ENCODE assay signal across 1 fruit fly cellular context in the genomic region with DNA sequence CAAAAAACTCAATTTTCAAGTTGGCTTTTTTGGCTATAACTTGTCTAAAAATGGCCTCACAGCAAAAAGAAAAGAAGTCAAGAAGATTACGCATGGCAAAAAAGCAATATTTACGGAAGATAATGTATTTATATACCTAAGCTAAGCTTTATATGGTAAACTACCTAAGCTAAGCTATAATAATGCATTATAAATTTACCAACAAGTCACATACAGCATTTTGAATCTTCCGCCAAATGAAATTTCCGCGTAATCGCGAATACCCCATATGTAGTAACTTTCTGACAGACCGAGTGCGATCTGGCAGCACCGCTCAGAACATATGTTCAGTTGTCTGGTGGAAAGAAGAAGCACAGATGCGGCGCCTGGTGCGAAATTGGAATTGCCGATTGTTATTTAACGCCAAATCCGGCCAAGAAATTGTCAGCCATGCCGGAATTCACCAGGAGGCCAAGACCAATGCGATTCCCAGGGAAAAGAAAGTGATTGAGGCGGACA.
TF ChIP-seq lines count a peak whose summit lies in the region.

sicily (plus strand) TSS at position 51 of the 498 bp plus-strand sequence.

TF ChIP-seq in whole organism, embryonic, 481 proteins besides CTCF, POLR2A, EP300 and RAD21 (continued from another document):
- TF ChIP-seq CG13624 (GFP tag; optimal IDR thresholded peaks at IDR 0.05; lab: Kevin White, UChicago) = no peak
- no peak for TF ChIP-seq zen2 (GFP tag; IDR thresholded peaks at IDR 0.05; lab: Robert Waterston, UW; ENCODE audit: partially characterized antibody)
- TF ChIP-seq zfh1 (GFP tag; IDR thresholded peaks at IDR 0.05; lab: Robert Waterston, UW) = peak; percentile 34; the same call in 1 of the 3 replicates
- peak; percentile 12 for TF ChIP-seq YL-1 (GFP tag; optimal IDR thresholded peaks at IDR 0.05; lab: Kevin White, UChicago)
- no peak for TF ChIP-seq CG2678 (tag; optimal IDR thresholded peaks at IDR 0.05; lab: Kevin White, UChicago)
- TF ChIP-seq Drgx (GFP tag; IDR thresholded peaks at IDR 0.05; lab: Robert Waterston, UW) = no peak
- TF ChIP-seq Scr (GFP tag; IDR thresholded peaks at IDR 0.05; lab: Robert Waterston, UW; ENCODE audit: partially characterized antibody) = no peak
- TF ChIP-seq Usf (GFP tag; optimal IDR thresholded peaks at IDR 0.05; lab: Kevin White, UChicago) = no peak
- no peak for TF ChIP-seq NfI (GFP tag; optimal IDR thresholded peaks at IDR 0.05; lab: Kevin White, UChicago)
- no peak for TF ChIP-seq ci (GFP tag; IDR thresholded peaks at IDR 0.05; lab: Robert Waterston, UW)
- no peak for TF ChIP-seq Mes4 (GFP tag; optimal IDR thresholded peaks at IDR 0.05; lab: Kevin White, UChicago)
- TF ChIP-seq HHEX (GFP tag; optimal IDR thresholded peaks at IDR 0.05; lab: Kevin White, UChicago) = no peak
- no peak for TF ChIP-seq chn (GFP tag; optimal IDR thresholded peaks at IDR 0.05; lab: Kevin White, UChicago)
- peak; percentile 26 for TF ChIP-seq CG30020 (tag; optimal IDR thresholded peaks at IDR 0.05; lab: Kevin White, UChicago)
- no peak for TF ChIP-seq CG3838 (GFP tag; optimal IDR thresholded peaks at IDR 0.05; lab: Kevin White, UChicago)
- no peak for TF ChIP-seq CG10209 (GFP tag; optimal IDR thresholded peaks at IDR 0.05; lab: Kevin White, UChicago)
- TF ChIP-seq Pdp1 (GFP tag; optimal IDR thresholded peaks at IDR 0.05; lab: Kevin White, UChicago) = peak in 1 of 2 experiments; percentile 66
- no peak for TF ChIP-seq CG18764 (GFP tag; optimal IDR thresholded peaks at IDR 0.05; lab: Kevin White, UChicago)
- no peak for TF ChIP-seq ATbp (GFP tag; optimal IDR thresholded peaks at IDR 0.05; lab: Kevin White, UChicago)
- peak; percentile 29 for TF ChIP-seq Sry-β (GFP tag; optimal IDR thresholded peaks at IDR 0.05; lab: Kevin White, UChicago)
- peak; percentile 32 for TF ChIP-seq HmgZ (tag; optimal IDR thresholded peaks at IDR 0.05; lab: Kevin White, UChicago)
- TF ChIP-seq CG9797 (GFP tag; optimal IDR thresholded peaks at IDR 0.05; lab: Kevin White, UChicago) = peak; percentile 25
- TF ChIP-seq Xrp1 (GFP tag; IDR thresholded peaks at IDR 0.05; lab: Robert Waterston, UW) = no peak
- TF ChIP-seq en (GFP tag; optimal IDR thresholded peaks at IDR 0.05; lab: Kevin White, UChicago) = no peak
- peak; percentile 100 for TF ChIP-seq wek (GFP tag; optimal IDR thresholded peaks at IDR 0.05; lab: Kevin White, UChicago)
- TF ChIP-seq prd (optimal IDR thresholded peaks at IDR 0.05; lab: Kevin White, UChicago) = no peak
- TF ChIP-seq prd (GFP tag; IDR thresholded peaks at IDR 0.05; lab: Robert Waterston, UW) = no peak
- TF ChIP-seq E2f1 (GFP tag; IDR thresholded peaks at IDR 0.05; lab: Robert Waterston, UW) = no peak
- TF ChIP-seq row (GFP tag; IDR thresholded peaks at IDR 0.05; lab: Robert Waterston, UW) = peak; percentile 63; the same call in 2 of the 3 replicates
- peak; percentile 34 for TF ChIP-seq trem (tag; optimal IDR thresholded peaks at IDR 0.05; lab: Kevin White, UChicago)
- TF ChIP-seq CG8089 (GFP tag; optimal IDR thresholded peaks at IDR 0.05; lab: Kevin White, UChicago) = no peak
- peak; percentile 35; the same call in 1 of the 2 replicates for TF ChIP-seq CG3847 (GFP tag; IDR thresholded peaks at IDR 0.05; lab: Robert Waterston, UW)
- TF ChIP-seq CG7987 (GFP tag; optimal IDR thresholded peaks at IDR 0.05; lab: Kevin White, UChicago) = peak; percentile 1
- TF ChIP-seq Myb (GFP tag; optimal IDR thresholded peaks at IDR 0.05; lab: Kevin White, UChicago) = no peak
- TF ChIP-seq bbx (GFP tag; IDR thresholded peaks at IDR 0.05; lab: Robert Waterston, UW; ENCODE audit: partially characterized antibody) = peak; percentile 42
- no peak for TF ChIP-seq HLH4C (GFP tag; IDR thresholded peaks at IDR 0.05; lab: Robert Waterston, UW; ENCODE audit: partially characterized antibody)
- TF ChIP-seq CG34422 (GFP tag; IDR thresholded peaks at IDR 0.05; lab: Robert Waterston, UW) = peak; percentile 26; the same call in 1 of the 3 replicates
- no peak for TF ChIP-seq knrl (GFP tag; IDR thresholded peaks at IDR 0.05; lab: Robert Waterston, UW; ENCODE audit: partially characterized antibody)
- peak; percentile 69 to 95 for TF ChIP-seq crp (GFP tag; optimal IDR thresholded peaks at IDR 0.05; lab: Kevin White, UChicago)
- TF ChIP-seq CG2129 (GFP tag; IDR thresholded peaks at IDR 0.05; lab: Robert Waterston, UW; ENCODE audit: partially characterized antibody) = no peak
- TF ChIP-seq chm (GFP tag; IDR thresholded peaks at IDR 0.05; lab: Robert Waterston, UW) = no peak
- TF ChIP-seq cad (GFP tag; optimal IDR thresholded peaks at IDR 0.05; lab: Kevin White, UChicago) = no peak
- peak; percentile 45 for TF ChIP-seq Dref (GFP tag; IDR thresholded peaks at IDR 0.05; lab: Robert Waterston, UW)
- no peak for TF ChIP-seq CG12155 (GFP tag; optimal IDR thresholded peaks at IDR 0.05; lab: Kevin White, UChicago)
- no peak for TF ChIP-seq CG6175 (GFP tag; IDR thresholded peaks at IDR 0.05; lab: Robert Waterston, UW)
- TF ChIP-seq Six4 (GFP tag; optimal IDR thresholded peaks at IDR 0.05; lab: Kevin White, UChicago) = no peak
- no peak for TF ChIP-seq Mad (GFP tag; optimal IDR thresholded peaks at IDR 0.05; lab: Kevin White, UChicago)
- no peak for TF ChIP-seq CG10565 (GFP tag; optimal IDR thresholded peaks at IDR 0.05; lab: Kevin White, UChicago)
- TF ChIP-seq btn (GFP tag; optimal IDR thresholded peaks at IDR 0.05; lab: Kevin White, UChicago) = no peak
- no peak for TF ChIP-seq CG6272 (GFP tag; IDR thresholded peaks at IDR 0.05; lab: Robert Waterston, UW)
- no peak for TF ChIP-seq CG12071 (GFP tag; optimal IDR thresholded peaks at IDR 0.05; lab: Kevin White, UChicago)
- TF ChIP-seq unc-4 (GFP tag; IDR thresholded peaks at IDR 0.05; lab: Robert Waterston, UW; ENCODE audit: partially characterized antibody) = peak; percentile 38; the same call in 1 of the 2 replicates
- no peak for TF ChIP-seq dan (GFP tag; IDR thresholded peaks at IDR 0.05; lab: Robert Waterston, UW)
- TF ChIP-seq grn (GFP tag; optimal IDR thresholded peaks at IDR 0.05; lab: Kevin White, UChicago) = no peak
- TF ChIP-seq crol (GFP tag; IDR thresholded peaks at IDR 0.05; lab: Robert Waterston, UW) = no peak
- TF ChIP-seq Rx (GFP tag; IDR thresholded peaks at IDR 0.05; lab: Robert Waterston, UW) = no peak
- TF ChIP-seq sug (tag; optimal IDR thresholded peaks at IDR 0.05; lab: Kevin White, UChicago) = no peak
- TF ChIP-seq CG11723 (GFP tag; optimal IDR thresholded peaks at IDR 0.05; lab: Kevin White, UChicago) = no peak
- TF ChIP-seq seq (GFP tag; IDR thresholded peaks at IDR 0.05; lab: Robert Waterston, UW) = no peak
- TF ChIP-seq Rfx (GFP tag; IDR thresholded peaks at IDR 0.05; lab: Robert Waterston, UW) = no peak
- no peak for TF ChIP-seq PHDP (tag; optimal IDR thresholded peaks at IDR 0.05; lab: Kevin White, UChicago)
- no peak for TF ChIP-seq scrt (GFP tag; optimal IDR thresholded peaks at IDR 0.05; lab: Kevin White, UChicago)
- TF ChIP-seq sob (GFP tag; IDR thresholded peaks at IDR 0.05; lab: Robert Waterston, UW) = no peak
- no peak for TF ChIP-seq CG12104 (GFP tag; optimal IDR thresholded peaks at IDR 0.05; lab: Kevin White, UChicago)
- TF ChIP-seq twi (tag; optimal IDR thresholded peaks at IDR 0.05; lab: Kevin White, UChicago) = peak; percentile 41
- no peak for TF ChIP-seq CG4282 (GFP tag; optimal IDR thresholded peaks at IDR 0.05; lab: Kevin White, UChicago)
- no peak for TF ChIP-seq br (optimal IDR thresholded peaks at IDR 0.05; lab: Kevin White, UChicago)
- no peak for TF ChIP-seq rib (GFP tag; IDR thresholded peaks at IDR 0.05; lab: Robert Waterston, UW)
- no peak for TF ChIP-seq CG15696 (tag; optimal IDR thresholded peaks at IDR 0.05; lab: Kevin White, UChicago)
- TF ChIP-seq slou (GFP tag; optimal IDR thresholded peaks at IDR 0.05; lab: Kevin White, UChicago) = no peak
- no peak for TF ChIP-seq Sox100B (GFP tag; optimal IDR thresholded peaks at IDR 0.05; lab: Kevin White, UChicago)
- TF ChIP-seq CG32532 (GFP tag; IDR thresholded peaks at IDR 0.05; lab: Robert Waterston, UW) = peak; percentile 23; the same call in 1 of the 2 replicates
- no peak for TF ChIP-seq fd102C (GFP tag; optimal IDR thresholded peaks at IDR 0.05; lab: Kevin White, UChicago)
- TF ChIP-seq CG34224 (GFP tag; IDR thresholded peaks at IDR 0.05; lab: Robert Waterston, UW; ENCODE audit: partially characterized antibody) = peak; percentile 54; the same call in 1 of the 3 replicates
- peak; percentile 65 for TF ChIP-seq sens (GFP tag; lab: Kevin White, UChicago)
- peak; percentile 42 for TF ChIP-seq Sry-δ (GFP tag; optimal IDR thresholded peaks at IDR 0.05; lab: Kevin White, UChicago)
- no peak for TF ChIP-seq trh (GFP tag; optimal IDR thresholded peaks at IDR 0.05; lab: Kevin White, UChicago)
- TF ChIP-seq Optix (GFP tag; IDR thresholded peaks at IDR 0.05; lab: Robert Waterston, UW) = no peak
- no peak for TF ChIP-seq CG33213 (GFP tag; optimal IDR thresholded peaks at IDR 0.05; lab: Kevin White, UChicago)
- TF ChIP-seq CG17385 (GFP tag; optimal IDR thresholded peaks at IDR 0.05; lab: Kevin White, UChicago) = peak; percentile 96
- TF ChIP-seq pho (GFP tag; optimal IDR thresholded peaks at IDR 0.05; lab: Kevin White, UChicago) = no peak
- no peak for TF ChIP-seq ssp (GFP tag; IDR thresholded peaks at IDR 0.05; lab: Robert Waterston, UW)
- TF ChIP-seq CG4404 (GFP tag; IDR thresholded peaks at IDR 0.05; lab: Robert Waterston, UW) = no peak
- TF ChIP-seq Nf-YB (GFP tag; optimal IDR thresholded peaks at IDR 0.05; lab: Kevin White, UChicago) = no peak
- 0 out of 2 replicates have a peak, but pooled peaks have one; percentile 18 for TF ChIP-seq hbn (GFP tag; IDR thresholded peaks at IDR 0.05; lab: Robert Waterston, UW; ENCODE audit: partially characterized antibody)
- no peak for TF ChIP-seq ems (GFP tag; optimal IDR thresholded peaks at IDR 0.05; lab: Kevin White, UChicago)
- TF ChIP-seq Med (GFP tag; lab: Kevin White, UChicago) = peak; percentile 80
- no peak for TF ChIP-seq CG15011 (GFP tag; optimal IDR thresholded peaks at IDR 0.05; lab: Kevin White, UChicago)
- 0 out of 2 replicates have a peak, but pooled peaks have one; percentile 8 for TF ChIP-seq NFAT (GFP tag; IDR thresholded peaks at IDR 0.05; lab: Robert Waterston, UW)
- no peak for TF ChIP-seq ac (GFP tag; optimal IDR thresholded peaks at IDR 0.05; lab: Kevin White, UChicago)
- peak; percentile 41 for TF ChIP-seq BEAF-32 (GFP tag; optimal IDR thresholded peaks at IDR 0.05; lab: Kevin White, UChicago)
- TF ChIP-seq nau (GFP tag; optimal IDR thresholded peaks at IDR 0.05; lab: Kevin White, UChicago) = no peak
- TF ChIP-seq CG11560 (tag; IDR thresholded peaks at IDR 0.05; lab: Robert Waterston, UW) = no peak
- no peak for TF ChIP-seq dpn (GFP tag; optimal IDR thresholded peaks at IDR 0.05; lab: Kevin White, UChicago)
- no peak for TF ChIP-seq Asciz (GFP tag; optimal IDR thresholded peaks at IDR 0.05; lab: Kevin White, UChicago)
- no peak for TF ChIP-seq esg (GFP tag; conservative IDR thresholded peaks at IDR 0.05; lab: Robert Waterston, UW)
- peak; percentile 5 for TF ChIP-seq Sin3A (optimal IDR thresholded peaks at IDR 0.05; lab: Kevin White, UChicago)
- TF ChIP-seq vvl (GFP tag; IDR thresholded peaks at IDR 0.05; lab: Robert Waterston, UW) = no peak
- TF ChIP-seq yki (optimal IDR thresholded peaks at IDR 0.05; lab: Kevin White, UChicago) = no peak
- 0 out of 4 replicates have a peak, but pooled peaks have one; percentile 7 for TF ChIP-seq chinmo (GFP tag; IDR thresholded peaks at IDR 0.05; lab: Robert Waterston, UW; ENCODE audit: partially characterized antibody)
- peak; percentile 84 for TF ChIP-seq pzg (GFP tag; optimal IDR thresholded peaks at IDR 0.05; lab: Kevin White, UChicago)
- TF ChIP-seq zf30C (GFP tag; optimal IDR thresholded peaks at IDR 0.05; lab: Kevin White, UChicago) = no peak
- peak; percentile 51 for TF ChIP-seq CG13287 (GFP tag; IDR thresholded peaks at IDR 0.05; lab: Robert Waterston, UW; ENCODE audit: partially characterized antibody)
- TF ChIP-seq CG1024 (GFP tag; IDR thresholded peaks at IDR 0.05; lab: Robert Waterston, UW) = no peak
- TF ChIP-seq CoRest (tag; optimal IDR thresholded peaks at IDR 0.05; lab: Kevin White, UChicago) = peak; percentile 4
- no peak for TF ChIP-seq Fer2 (tag; optimal IDR thresholded peaks at IDR 0.05; lab: Kevin White, UChicago)
- no peak for TF ChIP-seq Bdp1 (GFP tag; optimal IDR thresholded peaks at IDR 0.05; lab: Kevin White, UChicago)
- TF ChIP-seq gem (tag; optimal IDR thresholded peaks at IDR 0.05; lab: Kevin White, UChicago) = no peak
- no peak for TF ChIP-seq CG14441 (GFP tag; IDR thresholded peaks at IDR 0.05; lab: Robert Waterston, UW)
- peak; percentile 92 for TF ChIP-seq E2f2 (GFP tag; IDR thresholded peaks at IDR 0.05; lab: Robert Waterston, UW)
- 0 out of 2 replicates have a peak, but pooled peaks have one; percentile 30 for TF ChIP-seq Awh (GFP tag; IDR thresholded peaks at IDR 0.05; lab: Robert Waterston, UW)
- TF ChIP-seq fd64A (GFP tag; optimal IDR thresholded peaks at IDR 0.05; lab: Kevin White, UChicago) = no peak
- peak; percentile 99 for TF ChIP-seq MBD-R2 (GFP tag; IDR thresholded peaks at IDR 0.05; lab: Robert Waterston, UW)
- TF ChIP-seq H15 (GFP tag; IDR thresholded peaks at IDR 0.05; lab: Robert Waterston, UW) = no peak
- peak; percentile 19 for TF ChIP-seq phol (tag; optimal IDR thresholded peaks at IDR 0.05; lab: Kevin White, UChicago)
- TF ChIP-seq CG14710 (tag; optimal IDR thresholded peaks at IDR 0.05; lab: Kevin White, UChicago) = peak; percentile 3
- no peak for TF ChIP-seq jigr1 (GFP tag; IDR thresholded peaks at IDR 0.05; lab: Robert Waterston, UW)
- TF ChIP-seq ewg (GFP tag; optimal IDR thresholded peaks at IDR 0.05; lab: Kevin White, UChicago) = no peak
